Fruit fly (Drosophila melanogaster): ENCODE measurements around the gene Daxx.

Daxx gene

dm6 chr2L:6494405-6494816 lies 13.7 kb downstream of the Daxx start, which contains the start of gene CG9547 (continued):
- TF ChIP-seq CG14014 (GFP tag; IDR thresholded peaks at IDR 0.05) (peak; percentile 25; the same call in 1 of the 2 replicates), Atf3 (GFP tag; optimal IDR thresholded peaks at IDR 0.05) (no peak), CG10543 (GFP tag; optimal IDR thresholded peaks at IDR 0.05) (peak; percentile 70), Dad (GFP tag; optimal IDR thresholded peaks at IDR 0.05) (no peak), CG31388 (GFP tag; optimal IDR thresholded peaks at IDR 0.05) (no peak), CG3163 (GFP tag; optimal IDR thresholded peaks at IDR 0.05) (peak; percentile 80), Hmx (GFP tag; optimal IDR thresholded peaks at IDR 0.05) (no peak), oc (tag; optimal IDR thresholded peaks at IDR 0.05) (no peak), slbo (GFP tag; IDR thresholded peaks at IDR 0.05) (peak; percentile 41; the same call in 1 of the 2 replicates), CG33213 (GFP tag; optimal IDR thresholded peaks at IDR 0.05) (no peak), ham (GFP tag; IDR thresholded peaks at IDR 0.05) (no peak), CG4404 (GFP tag; IDR thresholded peaks at IDR 0.05) (no peak), CG4820 (GFP tag; optimal IDR thresholded peaks at IDR 0.05) (no peak), CG18262 (tag; optimal IDR thresholded peaks at IDR 0.05) (no peak), sim (GFP tag; IDR thresholded peaks at IDR 0.05) (no peak), stwl (tag; optimal IDR thresholded peaks at IDR 0.05) (no peak), sisA (GFP tag; IDR thresholded peaks at IDR 0.05) (no peak), caup (GFP tag; optimal IDR thresholded peaks at IDR 0.05; ENCODE audit: severe bottlenecking) (peak; percentile 39), CG7372 (GFP tag; IDR thresholded peaks at IDR 0.05) (no peak), CG10959 (GFP tag; IDR thresholded peaks at IDR 0.05) (no peak), Deaf1 (tag; optimal IDR thresholded peaks at IDR 0.05) (peak; percentile 45), Hr78 (GFP tag; optimal IDR thresholded peaks at IDR 0.05) (peak in 1 of 2 experiments; percentile 60), CG6765 (GFP tag; optimal IDR thresholded peaks at IDR 0.05) (peak; percentile 68), abd-A (tag; optimal IDR thresholded peaks at IDR 0.05) (no peak), chm (GFP tag; IDR thresholded peaks at IDR 0.05) (peak; percentile 26; the same call in 1 of the 2 replicates), CG6813 (GFP tag; optimal IDR thresholded peaks at IDR 0.05) (peak; percentile 43), hb (GFP tag; IDR thresholded peaks at IDR 0.05; ENCODE audit: partially characterized antibody) (no peak), al (GFP tag; IDR thresholded peaks at IDR 0.05) (no peak), CG8290 (GFP tag; optimal IDR thresholded peaks at IDR 0.05) (no peak), CG8290 (tag; optimal IDR thresholded peaks at IDR 0.05) (peak in 1 of 2 experiments; percentile 36), Ravus (GFP tag; IDR thresholded peaks at IDR 0.05) (no peak), CG1602 (GFP tag; optimal IDR thresholded peaks at IDR 0.05) (no peak), CG13775 (GFP tag; optimal IDR thresholded peaks at IDR 0.05) (no peak), zen2 (GFP tag; IDR thresholded peaks at IDR 0.05; ENCODE audit: partially characterized antibody) (peak; percentile 49; the same call in 2 of the 3 replicates), CG34224 (GFP tag; IDR thresholded peaks at IDR 0.05; ENCODE audit: partially characterized antibody) (peak; percentile 45; the same call in 2 of the 3 replicates), Abd-B (GFP tag; optimal IDR thresholded peaks at IDR 0.05) (no peak), so (GFP tag; IDR thresholded peaks at IDR 0.05) (peak; percentile 38; the same call in 1 of the 3 replicates), ab (GFP tag; optimal IDR thresholded peaks at IDR 0.05) (no peak), Jarid2 (GFP tag; optimal IDR thresholded peaks at IDR 0.05) (peak; percentile 84), Ssrp (tag; optimal IDR thresholded peaks at IDR 0.05) (no peak), CG6272 (GFP tag; IDR thresholded peaks at IDR 0.05) (no peak), wdn (GFP tag; IDR thresholded peaks at IDR 0.05) (no peak), CG18619 (GFP tag; optimal IDR thresholded peaks at IDR 0.05) (no peak), CG18011 (GFP tag; optimal IDR thresholded peaks at IDR 0.05) (no peak), CG2678 (tag; optimal IDR thresholded peaks at IDR 0.05) (peak; percentile 15), CG4424 (GFP tag; optimal IDR thresholded peaks at IDR 0.05) (no peak), CG7786 (GFP tag; optimal IDR thresholded peaks at IDR 0.05) (no peak), dimm (GFP tag; IDR thresholded peaks at IDR 0.05) (no peak), amos (GFP tag; IDR thresholded peaks at IDR 0.05; ENCODE audit: partially characterized antibody) (peak; percentile 45; the same call in 1 of the 2 replicates), Scr (GFP tag; IDR thresholded peaks at IDR 0.05; ENCODE audit: partially characterized antibody) (0 out of 2 replicates have a peak, but pooled peaks have one; percentile 16), Opbp (GFP tag; IDR thresholded peaks at IDR 0.05; ENCODE audit: partially characterized antibody) (no peak)

Measured in whole organism, embryonic.